Worm (Caenorhabditis elegans) whole organism, L4 larva: ENCODE measurements around the gene clhm-1.

ENCODE experiments used
- F37D6.2 ChIP-seq: sonication (generic microtip); optimal IDR thresholded peaks from 2 replicates; lab custom pipeline; 2016; ENCODE audit warnings: mild to moderate bottlenecking, missing genetic modification characterization, missing compliant biosample characterization
- hmg-1.1 ChIP-seq: fragments of 200-800 bp; sonication (Bioruptor generic); IDR thresholded peaks from 2 replicates; pipeline ENCODE4 v1.3.6; 2022; ENCODE audit warnings: missing genetic modification reagents, missing genetic modification characterization, missing compliant biosample characterization
- lin-15B ChIP-seq: fragments of 150-350 bp; sonication (generic microtip); optimal IDR thresholded peaks from 3 replicates; lab custom pipeline; 2014; ENCODE audit warnings: missing biosample characterization, missing genetic modification characterization
- lir-3 ChIP-seq: sonication (generic microtip); optimal IDR thresholded peaks from 2 replicates; lab custom pipeline; 2016; ENCODE audit warnings: mild to moderate bottlenecking, missing genetic modification characterization, missing compliant biosample characterization
- pha-4 ChIP-seq, 2 experiments: fragments of 150-350 bp in 1 of 2; fragments of 200-800 bp in 1 of 2; sonication (Bioruptor generic) in 1 of 2; IDR thresholded peaks in 1 of 2; optimal IDR thresholded peaks in 1 of 2; 2 replicates each; pipeline versions ENCODE4 v1.3.6 to Lab custom; 2014 to 2022; ENCODE audit warnings: missing genetic modification characterization in 2 of 2, missing genetic modification reagents in 2 of 2, missing biosample characterization in 1 of 2, missing compliant biosample characterization in 1 of 2
- snpc-4 ChIP-seq: fragments of 150-350 bp; optimal IDR thresholded peaks from 2 replicates; lab custom pipeline; 2014; ENCODE audit warnings: missing biosample characterization, missing genetic modification characterization

DNA sequence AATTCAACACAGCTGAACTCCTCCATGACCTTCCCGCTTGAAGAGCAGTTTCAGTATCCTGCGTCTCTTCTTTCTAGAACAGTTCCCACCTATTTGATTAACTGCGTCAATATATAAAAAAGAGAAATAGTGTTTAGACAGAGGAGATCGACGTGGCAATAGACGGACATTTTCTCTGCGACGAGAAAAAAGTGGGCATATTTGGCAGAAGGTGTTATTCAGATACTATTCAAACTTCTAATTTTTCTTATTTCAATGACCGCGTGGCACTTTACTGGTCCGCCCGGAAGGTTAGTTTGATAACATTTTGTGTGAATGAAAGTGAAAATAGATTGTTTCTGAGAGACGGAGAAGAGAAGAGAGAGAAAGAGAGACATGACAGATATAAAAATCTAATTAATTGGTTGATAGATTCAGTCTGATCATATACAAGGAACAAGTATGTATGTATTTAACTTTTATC, 22.9 kb downstream of the clhm-1 start, which contains the start of gene tbc-6:
- TF ChIP-seq hmg-1.1 (GFP tag; lab: Robert Waterston, UW) (0 out of 2 replicates have a peak, but pooled peaks have one; percentile 24), snpc-4 (tag; lab: Kevin White, UChicago) (no peak), pha-4 (GFP tag; IDR thresholded peaks at IDR 0.05; lab: Robert Waterston, UW) (no peak), pha-4 (tag; optimal IDR thresholded peaks at IDR 0.05; lab: Kevin White, UChicago) (no peak), lir-3 (no peak), F37D6.2 (tag; lab: Kevin White, UChicago) (no peak), lin-15B (tag; lab: Kevin White, UChicago) (no peak)
